Fruit fly (Drosophila melanogaster): ENCODE results near the gene CG7988.

CG7988 gene

dm6 chr3R:18215300-18215699, 5.0 kb upstream of the CG7988 start (continued):
- no peak for TF ChIP-seq ro (GFP tag; IDR thresholded peaks at IDR 0.05)
- peak; percentile 48 for TF ChIP-seq Dp (GFP tag; optimal IDR thresholded peaks at IDR 0.05)
- no peak for TF ChIP-seq sc (optimal IDR thresholded peaks at IDR 0.05)
- no peak for TF ChIP-seq sc (GFP tag; optimal IDR thresholded peaks at IDR 0.05)
- TF ChIP-seq HLH4C (GFP tag; IDR thresholded peaks at IDR 0.05; ENCODE audit: partially characterized antibody), result peak; percentile 51; the same call in 2 of the 3 replicates
- TF ChIP-seq BtbVII (GFP tag; optimal IDR thresholded peaks at IDR 0.05), result no peak
- no peak for TF ChIP-seq emc (GFP tag; optimal IDR thresholded peaks at IDR 0.05)
- no peak for TF ChIP-seq Lim3 (GFP tag; IDR thresholded peaks at IDR 0.05)
- peak; percentile 41 for TF ChIP-seq CG12391 (tag; optimal IDR thresholded peaks at IDR 0.05)
- TF ChIP-seq crc (GFP tag; optimal IDR thresholded peaks at IDR 0.05), result peak; percentile 29
- no peak for TF ChIP-seq slou (GFP tag; optimal IDR thresholded peaks at IDR 0.05)
- TF ChIP-seq maf-S (GFP tag; optimal IDR thresholded peaks at IDR 0.05), result no peak
- TF ChIP-seq knrl (GFP tag; IDR thresholded peaks at IDR 0.05; ENCODE audit: partially characterized antibody), result peak; percentile 72; the same call in 2 of the 3 replicates
- no peak for TF ChIP-seq CG8359 (GFP tag; optimal IDR thresholded peaks at IDR 0.05; ENCODE audit: borderline replicate concordance)
- no peak for TF ChIP-seq Stat92E (GFP tag; optimal IDR thresholded peaks at IDR 0.05)
- no peak for TF ChIP-seq CG8290 (GFP tag; optimal IDR thresholded peaks at IDR 0.05)
- no peak for TF ChIP-seq CG8290 (tag; optimal IDR thresholded peaks at IDR 0.05)
- TF ChIP-seq CG2875 (GFP tag; optimal IDR thresholded peaks at IDR 0.05), result no peak
- no peak for TF ChIP-seq bowl (GFP tag; IDR thresholded peaks at IDR 0.05)
- TF ChIP-seq exex (tag; optimal IDR thresholded peaks at IDR 0.05), result no peak
- no peak for TF ChIP-seq Optix (GFP tag; IDR thresholded peaks at IDR 0.05)
- TF ChIP-seq pum (GFP tag; optimal IDR thresholded peaks at IDR 0.05), result peak; percentile 24
- no peak for TF ChIP-seq CG31441 (GFP tag; IDR thresholded peaks at IDR 0.05)
- TF ChIP-seq CG15479 (GFP tag; optimal IDR thresholded peaks at IDR 0.05), result no peak
- no peak for TF ChIP-seq fd3F (GFP tag; optimal IDR thresholded peaks at IDR 0.05)
- TF ChIP-seq HmgD (GFP tag; optimal IDR thresholded peaks at IDR 0.05), result no peak
- TF ChIP-seq croc (GFP tag; conservative IDR thresholded peaks at IDR 0.05), result no peak
- TF ChIP-seq gsb-n (tag; optimal IDR thresholded peaks at IDR 0.05), result no peak
- peak; percentile 48 for TF ChIP-seq Chrac-16 (GFP tag; optimal IDR thresholded peaks at IDR 0.05)
- no peak for TF ChIP-seq CG4730 (GFP tag; IDR thresholded peaks at IDR 0.05)
- no peak for TF ChIP-seq repo (GFP tag; optimal IDR thresholded peaks at IDR 0.05)
- TF ChIP-seq lmd (GFP tag; IDR thresholded peaks at IDR 0.05), result peak; percentile 25; the same call in 1 of the 2 replicates
- TF ChIP-seq CG10431 (GFP tag; optimal IDR thresholded peaks at IDR 0.05), result no peak
- TF ChIP-seq sima (GFP tag; optimal IDR thresholded peaks at IDR 0.05), result no peak
- TF ChIP-seq tio (GFP tag; optimal IDR thresholded peaks at IDR 0.05), result peak; percentile 13
- no peak for TF ChIP-seq sug (tag; optimal IDR thresholded peaks at IDR 0.05)
- no peak for TF ChIP-seq lola (GFP tag; optimal IDR thresholded peaks at IDR 0.05)
- peak; percentile 37 for TF ChIP-seq phol (tag; optimal IDR thresholded peaks at IDR 0.05)
- no peak for TF ChIP-seq abd-A (tag; optimal IDR thresholded peaks at IDR 0.05)
- no peak for TF ChIP-seq CG3838 (GFP tag; optimal IDR thresholded peaks at IDR 0.05)
- no peak for TF ChIP-seq CG32532 (GFP tag; IDR thresholded peaks at IDR 0.05)
- peak; percentile 70 for TF ChIP-seq amos (GFP tag; IDR thresholded peaks at IDR 0.05; ENCODE audit: partially characterized antibody)
- no peak for TF ChIP-seq CG2889 (GFP tag; IDR thresholded peaks at IDR 0.05)
- TF ChIP-seq CG3163 (GFP tag; optimal IDR thresholded peaks at IDR 0.05), result no peak
- TF ChIP-seq D (optimal IDR thresholded peaks at IDR 0.05), result no peak
- TF ChIP-seq D (GFP tag; optimal IDR thresholded peaks at IDR 0.05), result no peak
- TF ChIP-seq CG2120 (GFP tag; optimal IDR thresholded peaks at IDR 0.05), result peak; percentile 75
- TF ChIP-seq Dip2 (GFP tag; IDR thresholded peaks at IDR 0.05), result no peak
- peak; percentile 74 for TF ChIP-seq Sry-δ (GFP tag; optimal IDR thresholded peaks at IDR 0.05)
- TF ChIP-seq danr (GFP tag; IDR thresholded peaks at IDR 0.05), result no peak
- TF ChIP-seq ftz-f1 (GFP tag; optimal IDR thresholded peaks at IDR 0.05), result no peak
- no peak for TF ChIP-seq pros (GFP tag; optimal IDR thresholded peaks at IDR 0.05)

Measured in whole organism, embryonic.